Worm (Caenorhabditis elegans): Measurements from ENCODE around the gene srx-51.

Gene srx-51

DNA sequence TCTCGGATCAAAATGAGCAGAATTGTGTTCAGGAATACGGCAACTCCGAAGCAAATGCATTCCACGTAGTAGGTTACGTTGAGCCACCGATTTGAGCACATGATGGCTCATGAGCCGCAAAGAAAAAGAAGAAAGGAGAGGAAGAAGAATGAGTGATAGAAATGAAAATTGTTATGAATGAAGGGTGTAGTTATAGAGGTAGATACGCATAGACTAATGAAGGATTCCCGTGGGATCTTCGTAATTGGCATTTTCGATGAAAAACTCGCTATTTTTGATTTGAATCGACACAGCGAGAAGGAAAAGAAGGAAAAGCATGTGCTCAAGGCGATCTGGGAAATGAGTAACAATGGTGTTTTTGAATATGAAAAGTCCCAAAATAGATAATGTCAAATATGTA lies 12.2 kb downstream of the srx-51 start, which contains the start of gene str-96:
str-96 (minus strand) TSS at position 101 of the 400 bp plus-strand sequence.
- TF ChIP-seq ceh-39 (tag; optimal IDR thresholded peaks at IDR 0.05) (no peak), blmp-1 (tag; optimal IDR thresholded peaks at IDR 0.05) (no peak), drap-1 (GFP tag; optimal IDR thresholded peaks at IDR 0.05) (no peak)

DNA sequence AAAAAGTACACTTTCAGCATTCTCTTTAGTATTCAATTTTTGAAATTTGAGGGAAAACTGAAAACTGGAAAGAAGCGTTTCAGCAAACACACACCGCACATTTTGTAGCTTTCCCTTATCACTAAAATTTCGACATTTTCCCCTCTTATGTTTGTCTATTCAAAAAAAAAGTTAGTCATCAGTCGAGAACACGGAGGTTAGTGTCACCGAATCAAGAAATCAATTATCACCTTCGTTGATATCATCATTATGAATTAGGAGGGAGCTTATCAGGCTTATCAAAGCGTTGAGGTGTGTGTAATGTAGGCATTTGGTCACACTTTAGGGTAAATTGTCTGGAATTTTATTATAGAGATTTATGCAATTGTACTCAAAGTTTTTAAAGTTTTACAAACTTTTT lies 16.9 kb downstream of the srx-51 start, which contains the start of gene cpr-3:
cpr-3 (minus strand) TSS at position 104 of the 400 bp plus-strand sequence.
- no peak for TF ChIP-seq ceh-43 (GFP tag; optimal IDR thresholded peaks at IDR 0.05)

DNA sequence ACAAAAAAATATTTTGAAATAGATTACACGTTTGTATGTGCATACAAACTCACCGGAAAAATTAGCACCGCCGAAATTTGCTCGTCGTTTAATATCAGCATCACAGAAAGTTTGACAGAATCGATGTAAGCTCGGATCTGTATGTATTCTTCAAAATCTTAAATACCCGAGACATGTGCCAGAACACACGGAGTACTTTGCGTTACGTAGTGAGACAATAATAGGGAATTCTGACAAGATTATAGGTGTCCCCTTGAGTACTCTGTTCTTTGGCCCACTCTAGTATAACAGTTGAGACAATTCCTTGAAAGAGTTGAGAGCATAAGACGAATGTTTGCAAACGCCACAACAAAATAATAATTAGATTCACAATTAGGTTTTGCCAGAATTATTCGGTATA lies 21.9 kb downstream of the srx-51 start, which contains the start of gene srx-48:
srx-48 (minus strand) TSS at position 101 of the 400 bp plus-strand sequence.
- no peak for TF ChIP-seq blmp-1 (tag; optimal IDR thresholded peaks at IDR 0.05)
- TF ChIP-seq nhr-76 (tag; optimal IDR thresholded peaks at IDR 0.05), result no peak
- no peak for TF ChIP-seq lin-13 (tag; optimal IDR thresholded peaks at IDR 0.05)
- no peak for TF ChIP-seq nhr-237 (tag; optimal IDR thresholded peaks at IDR 0.05)
- TF ChIP-seq unc-62 (GFP tag; optimal IDR thresholded peaks at IDR 0.05), result no peak
- TF ChIP-seq nhr-2 (tag; optimal IDR thresholded peaks at IDR 0.05), result no peak
- no peak for TF ChIP-seq flh-1 (GFP tag; optimal IDR thresholded peaks at IDR 0.05)
- no peak for TF ChIP-seq ceh-83 (GFP tag; optimal IDR thresholded peaks at IDR 0.05)
- no peak for TF ChIP-seq tbx-8 (GFP tag; optimal IDR thresholded peaks at IDR 0.05)

DNA sequence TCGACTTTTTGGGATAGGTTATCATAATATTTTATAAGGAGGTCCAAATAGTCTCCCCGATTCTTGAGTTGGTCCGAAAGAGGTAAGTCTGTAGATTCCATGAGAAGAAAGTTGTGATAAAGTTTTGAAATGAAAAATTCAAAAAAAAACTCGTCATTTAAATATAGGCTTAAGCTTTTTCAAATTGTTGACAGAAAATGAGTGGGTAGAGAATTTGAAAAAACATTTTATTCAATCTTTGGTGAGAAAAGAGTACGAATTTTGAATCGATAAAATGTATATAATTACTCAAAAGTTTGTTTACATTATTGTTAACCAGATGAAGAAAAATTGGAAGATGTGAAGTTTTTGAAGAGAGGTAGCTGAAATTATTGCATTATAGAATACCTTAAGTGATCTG lies 23.8 kb downstream of the srx-51 start, which contains the start of gene T26H8.5:
T26H8.5 (minus strand) TSS at position 101 of the 400 bp plus-strand sequence.
- TF ChIP-seq unc-39 (tag; optimal IDR thresholded peaks at IDR 0.05) (no peak), mls-2 (tag; optimal IDR thresholded peaks at IDR 0.05) (no peak), blmp-1 (tag; optimal IDR thresholded peaks at IDR 0.05) (no peak)

DNA sequence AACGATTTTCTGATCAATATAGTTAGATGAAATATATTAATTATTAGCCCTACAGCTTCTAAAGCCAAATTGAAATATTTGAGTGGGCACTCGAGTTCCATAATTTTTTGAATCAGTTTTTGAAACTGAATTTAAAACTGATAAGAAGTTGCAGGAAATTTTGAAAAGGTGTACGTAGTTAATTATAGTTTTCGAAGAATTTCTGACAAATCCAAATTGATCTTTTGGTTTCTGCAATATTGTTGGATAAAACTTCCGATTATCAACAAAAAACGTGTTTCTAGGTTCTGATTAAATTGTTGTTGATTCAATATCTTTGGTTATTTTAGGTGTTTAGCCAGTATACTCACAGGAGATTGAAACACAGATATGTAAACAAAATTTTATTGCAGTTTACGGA lies 25.0 kb downstream of the srx-51 start, which contains the start of gene T26H8.4:
T26H8.4 (minus strand) TSS at position 101 of the 400 bp plus-strand sequence.
- TF ChIP-seq ces-1 (GFP tag; optimal IDR thresholded peaks at IDR 0.05) (no peak), ceh-83 (GFP tag; optimal IDR thresholded peaks at IDR 0.05) (no peak), pha-4 (tag; optimal IDR thresholded peaks at IDR 0.05) (no peak), lin-13 (tag; optimal IDR thresholded peaks at IDR 0.05) (no peak), tbx-8 (GFP tag; optimal IDR thresholded peaks at IDR 0.05) (no peak), unc-120 (tag; optimal IDR thresholded peaks at IDR 0.05; ENCODE audit: poor library complexity, severe bottlenecking) (no peak), ceh-39 (tag; optimal IDR thresholded peaks at IDR 0.05) (no peak), snpc-4 (tag; optimal IDR thresholded peaks at IDR 0.05) (no peak), ceh-43 (GFP tag; optimal IDR thresholded peaks at IDR 0.05) (no peak), sem-2 (GFP tag; optimal IDR thresholded peaks at IDR 0.05) (no peak), mab-5 (tag; optimal IDR thresholded peaks at IDR 0.05) (no peak)

DNA sequence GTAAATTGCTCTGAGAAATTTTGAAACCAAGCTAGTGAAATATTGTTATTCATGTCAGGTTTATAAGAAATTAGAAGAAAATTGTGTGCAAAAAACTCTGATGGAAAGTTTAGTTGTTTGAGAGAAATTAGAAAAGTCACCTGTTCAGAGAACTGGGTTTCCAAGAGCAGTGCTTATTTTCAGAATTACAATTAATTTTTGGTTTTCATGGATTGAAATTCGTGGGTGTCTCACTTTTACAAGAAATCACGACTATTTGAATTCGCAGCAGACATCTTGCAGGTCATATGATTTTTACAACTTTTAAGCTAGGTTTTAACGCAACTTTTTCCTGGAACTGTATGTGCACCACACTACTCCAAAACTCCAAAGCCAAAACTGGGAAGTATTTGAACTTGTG lies 27.3 kb downstream of the srx-51 start, which contains the start of gene srz-10:
srz-10 (minus strand) TSS at position 88 of the 400 bp plus-strand sequence.
- TF ChIP-seq pha-4 (tag; optimal IDR thresholded peaks at IDR 0.05) (no peak), ces-1 (GFP tag; optimal IDR thresholded peaks at IDR 0.05) (no peak), nhr-76 (tag; optimal IDR thresholded peaks at IDR 0.05) (no peak), unc-39 (tag; optimal IDR thresholded peaks at IDR 0.05) (no peak), drap-1 (GFP tag; optimal IDR thresholded peaks at IDR 0.05) (no peak), ztf-11 (tag; optimal IDR thresholded peaks at IDR 0.05) (no peak), blmp-1 (tag; optimal IDR thresholded peaks at IDR 0.05) (no peak), lin-13 (tag; optimal IDR thresholded peaks at IDR 0.05) (no peak), unc-120 (tag; optimal IDR thresholded peaks at IDR 0.05; ENCODE audit: poor library complexity, severe bottlenecking) (no peak), nhr-12 (tag; optimal IDR thresholded peaks at IDR 0.05) (no peak), lin-32 (GFP tag; optimal IDR thresholded peaks at IDR 0.05) (no peak), ceh-43 (GFP tag; optimal IDR thresholded peaks at IDR 0.05) (no peak), tbx-8 (GFP tag; optimal IDR thresholded peaks at IDR 0.05) (no peak), snpc-4 (tag; optimal IDR thresholded peaks at IDR 0.05) (no peak), nhr-28 (tag; optimal IDR thresholded peaks at IDR 0.05) (no peak)

DNA sequence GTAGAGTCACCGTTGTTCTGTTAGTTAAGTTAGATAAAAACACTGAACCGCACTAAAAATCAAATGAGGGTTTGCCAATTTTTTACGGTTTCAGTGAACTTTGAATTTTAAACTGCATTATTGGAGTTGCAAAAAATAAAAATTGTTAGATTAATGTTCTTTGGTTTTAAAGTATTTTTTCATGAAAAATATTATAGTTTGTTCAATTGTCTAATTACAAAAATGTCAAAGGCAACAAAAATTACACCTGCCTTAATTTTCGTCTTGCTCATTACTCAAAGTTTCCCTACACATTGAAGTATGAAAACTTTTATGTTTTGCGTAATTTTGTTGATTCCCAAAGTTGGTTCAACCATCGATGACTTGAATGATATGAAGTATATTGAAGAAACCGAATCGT lies 29.1 kb downstream of the srx-51 start, which contains the start of gene irld-62:
irld-62 (plus strand) TSS at position 301 of the 400 bp plus-strand sequence.
- no peak for TF ChIP-seq sptf-1 (tag; optimal IDR thresholded peaks at IDR 0.05)
- TF ChIP-seq ceh-83 (GFP tag; optimal IDR thresholded peaks at IDR 0.05), result no peak
- TF ChIP-seq ceh-39 (tag; optimal IDR thresholded peaks at IDR 0.05), result no peak

DNA sequence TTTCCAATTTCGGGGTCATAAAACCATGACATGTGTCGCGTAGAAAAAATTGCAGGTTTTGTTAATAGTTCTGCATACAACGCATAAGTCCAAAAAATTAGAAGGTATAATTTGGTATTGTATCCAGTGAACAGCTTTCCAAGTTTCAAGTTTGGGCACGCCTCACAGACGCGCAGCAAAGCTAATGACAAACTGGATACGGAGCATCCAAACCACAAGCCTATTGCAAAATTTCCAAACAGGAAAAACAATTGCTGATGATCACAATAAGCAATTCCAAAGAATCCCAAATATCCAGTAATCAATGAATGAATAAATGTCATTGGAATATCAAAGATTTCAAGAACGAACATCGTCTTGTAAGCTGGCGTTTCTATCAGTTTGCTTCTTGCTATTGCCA lies 31.8 kb downstream of the srx-51 start:
- TF ChIP-seq lin-13 (tag; optimal IDR thresholded peaks at IDR 0.05) (no peak), bed-3 (GFP tag; optimal IDR thresholded peaks at IDR 0.05) (no peak), unc-39 (tag; optimal IDR thresholded peaks at IDR 0.05) (no peak), unc-120 (tag; optimal IDR thresholded peaks at IDR 0.05; ENCODE audit: poor library complexity, severe bottlenecking) (no peak), sem-2 (GFP tag; optimal IDR thresholded peaks at IDR 0.05) (no peak), nhr-12 (tag; optimal IDR thresholded peaks at IDR 0.05) (no peak), ham-2 (GFP tag; optimal IDR thresholded peaks at IDR 0.05) (no peak), nhr-76 (tag; optimal IDR thresholded peaks at IDR 0.05) (no peak), ces-1 (GFP tag; optimal IDR thresholded peaks at IDR 0.05) (no peak), ceh-39 (tag; optimal IDR thresholded peaks at IDR 0.05) (no peak), M03D4.4 (tag; optimal IDR thresholded peaks at IDR 0.05) (no peak), flh-1 (GFP tag; optimal IDR thresholded peaks at IDR 0.05) (no peak), ztf-11 (tag; optimal IDR thresholded peaks at IDR 0.05) (no peak)
